Fruit fly (Drosophila melanogaster): Measurements from ENCODE around the gene CG18666.

Gene CG18666

dm6 chr2L:11015320-11015719, 19.3 kb upstream of the CG18666 start, which contains the start of gene Acp32CD:
TSS of gene Acp32CD (plus strand) at chr2L:11015620.
- TF ChIP-seq sens (GFP tag), result peak; percentile 34
- TF ChIP-seq lola (GFP tag; optimal IDR thresholded peaks at IDR 0.05), result no peak
- TF ChIP-seq repo (GFP tag; optimal IDR thresholded peaks at IDR 0.05), result no peak
- no peak for TF ChIP-seq CG3407 (GFP tag; optimal IDR thresholded peaks at IDR 0.05)
- no peak for TF ChIP-seq CG12744 (GFP tag; optimal IDR thresholded peaks at IDR 0.05)
- no peak for TF ChIP-seq Oaz (GFP tag; IDR thresholded peaks at IDR 0.05)
- TF ChIP-seq Spps (tag; optimal IDR thresholded peaks at IDR 0.05), result no peak
- no peak for TF ChIP-seq Eip74EF (GFP tag; optimal IDR thresholded peaks at IDR 0.05)
- TF ChIP-seq ssp (GFP tag; IDR thresholded peaks at IDR 0.05), result no peak
- peak; percentile 35 for TF ChIP-seq Ets65A (GFP tag)
- TF ChIP-seq NK7.1 (GFP tag; optimal IDR thresholded peaks at IDR 0.05), result no peak
- TF ChIP-seq CG7745 (tag; optimal IDR thresholded peaks at IDR 0.05), result no peak

- TF ChIP-seq Oaz (GFP tag; IDR thresholded peaks at IDR 0.05), result no peak
- no peak for TF ChIP-seq CG4707 (GFP tag; optimal IDR thresholded peaks at IDR 0.05)
- no peak for TF ChIP-seq nerfin-1 (tag; optimal IDR thresholded peaks at IDR 0.05)
- no peak for TF ChIP-seq CG10543 (GFP tag; optimal IDR thresholded peaks at IDR 0.05)
- no peak for TF ChIP-seq CG31224 (GFP tag; IDR thresholded peaks at IDR 0.05)
- no peak for TF ChIP-seq NC2α (GFP tag; optimal IDR thresholded peaks at IDR 0.05)
- TF ChIP-seq Aef1 (GFP tag; IDR thresholded peaks at IDR 0.05), result no peak
- TF ChIP-seq fd102C (GFP tag; optimal IDR thresholded peaks at IDR 0.05), result no peak
- TF ChIP-seq CG3995 (GFP tag; optimal IDR thresholded peaks at IDR 0.05), result no peak
- no peak for TF ChIP-seq Kr (GFP tag; optimal IDR thresholded peaks at IDR 0.05)
- no peak for TF ChIP-seq CG2875 (GFP tag; optimal IDR thresholded peaks at IDR 0.05)
- TF ChIP-seq cwo (GFP tag; optimal IDR thresholded peaks at IDR 0.05), result no peak
- TF ChIP-seq lbe (GFP tag; optimal IDR thresholded peaks at IDR 0.05), result no peak
- no peak for TF ChIP-seq sqz (GFP tag; optimal IDR thresholded peaks at IDR 0.05)
- no peak for TF ChIP-seq da (GFP tag; optimal IDR thresholded peaks at IDR 0.05)
- no peak for TF ChIP-seq CG8924 (tag; optimal IDR thresholded peaks at IDR 0.05)
These were observed 17.9 kb upstream of the CG18666 start, which contains the start of gene CG14913 for dm6 chr2L:11016695-11017094. TSS of gene CG14913 (plus strand) at chr2L:11016995.

- TF ChIP-seq CG9215 (GFP tag; IDR thresholded peaks at IDR 0.05), result no peak
- no peak for TF ChIP-seq lov (optimal IDR thresholded peaks at IDR 0.05)
- TF ChIP-seq lov (GFP tag; IDR thresholded peaks at IDR 0.05), result no peak
- TF ChIP-seq Atf6 (GFP tag; IDR thresholded peaks at IDR 0.05), result no peak
- no peak for TF ChIP-seq cato (GFP tag; optimal IDR thresholded peaks at IDR 0.05; ENCODE audit: borderline replicate concordance)
- TF ChIP-seq CG6683 (GFP tag; optimal IDR thresholded peaks at IDR 0.05), result no peak
- TF ChIP-seq CG18476 (GFP tag; optimal IDR thresholded peaks at IDR 0.05), result no peak
- TF ChIP-seq da (GFP tag; optimal IDR thresholded peaks at IDR 0.05), result no peak
- TF ChIP-seq trh (GFP tag; optimal IDR thresholded peaks at IDR 0.05), result no peak
- TF ChIP-seq Ets65A (GFP tag), result peak; percentile 11
- no peak for TF ChIP-seq CG13287 (GFP tag; IDR thresholded peaks at IDR 0.05; ENCODE audit: partially characterized antibody)
- no peak for TF ChIP-seq CG31365 (tag; optimal IDR thresholded peaks at IDR 0.05)
- no peak for TF ChIP-seq CG8359 (GFP tag; optimal IDR thresholded peaks at IDR 0.05; ENCODE audit: borderline replicate concordance)
- no peak for TF ChIP-seq ssp (GFP tag; IDR thresholded peaks at IDR 0.05)
- TF ChIP-seq D19B (GFP tag; optimal IDR thresholded peaks at IDR 0.05), result peak; percentile 61
These were observed 13.0 kb upstream of the CG18666 start for dm6 chr2L:11021606-11022005.

Data from whole organism, embryonic.